Worm (Caenorhabditis elegans) whole organism, L2 larva: Measurements from ENCODE around the gene F55A11.11.

ENCODE experiments used
- C34F6.9 ChIP-seq: fragments of 150-350 bp; optimal IDR thresholded peaks from 2 replicates; lab custom pipeline; 2014; ENCODE audit warnings: missing biosample characterization, missing genetic modification characterization
- F13H6.1 ChIP-seq: sonication (generic microtip); optimal IDR thresholded peaks from 2 replicates; lab custom pipeline; 2016; ENCODE audit warnings: missing genetic modification characterization, missing compliant biosample characterization
- R02D3.7 ChIP-seq: fragments of 150-350 bp; optimal IDR thresholded peaks from 2 replicates; lab custom pipeline; 2014; ENCODE audit warnings: missing biosample characterization, missing genetic modification characterization
- Y55F3AM.14 ChIP-seq: fragments of 200-800 bp; sonication (Bioruptor generic); optimal IDR thresholded peaks from 2 replicates; lab custom pipeline; 2018; ENCODE audit warnings: mild to moderate bottlenecking, missing genetic modification characterization, missing compliant biosample characterization
- ZK546.5 ChIP-seq: sonication (generic microtip); optimal IDR thresholded peaks from 2 replicates; lab custom pipeline; 2017; ENCODE audit warnings: missing biosample characterization, missing genetic modification characterization
- alr-1 ChIP-seq: fragments of 150-350 bp; optimal IDR thresholded peaks from 2 replicates; lab custom pipeline; 2014; ENCODE audit warnings: missing biosample characterization, missing genetic modification characterization
- ama-1 ChIP-seq: fragments of 150-350 bp; optimal IDR thresholded peaks from 2 replicates; lab custom pipeline; 2018; ENCODE audit warnings: inconsistent platforms
- blmp-1 ChIP-seq: sonication (generic microtip); optimal IDR thresholded peaks from 2 replicates; lab custom pipeline; 2017; ENCODE audit warnings: missing genetic modification characterization, mild to moderate bottlenecking, missing compliant biosample characterization, antibody characterized with exemption, moderate library complexity; ENCODE audit not compliant: insufficient read depth
- ceh-16 ChIP-seq: fragments of 150-350 bp; optimal IDR thresholded peaks from 2 replicates; lab custom pipeline; 2014; ENCODE audit warnings: missing biosample characterization, missing genetic modification characterization
- ceh-82 ChIP-seq: fragments of 150-350 bp; optimal IDR thresholded peaks from 2 replicates; lab custom pipeline; 2014; ENCODE audit warnings: missing biosample characterization, missing genetic modification characterization
- crh-2 ChIP-seq: sonication (generic microtip); optimal IDR thresholded peaks from 2 replicates; lab custom pipeline; 2017; ENCODE audit warnings: missing biosample characterization, missing genetic modification characterization
- dmd-4 ChIP-seq: sonication (generic microtip); optimal IDR thresholded peaks from 2 replicates; lab custom pipeline; 2017; ENCODE audit warnings: missing biosample characterization, missing genetic modification characterization
- egl-27 ChIP-seq: sonication (generic microtip); optimal IDR thresholded peaks from 3 replicates; lab custom pipeline; 2017; ENCODE audit warnings: missing biosample characterization, missing genetic modification reagents, missing genetic modification characterization
- elt-1 ChIP-seq: fragments of 150-350 bp; optimal IDR thresholded peaks from 2 replicates; lab custom pipeline; 2014; ENCODE audit warnings: missing biosample characterization, missing genetic modification characterization
- elt-3 ChIP-seq: sonication (generic microtip); optimal IDR thresholded peaks from 2 replicates; lab custom pipeline; 2017; ENCODE audit warnings: missing biosample characterization, missing genetic modification characterization
- fos-1 ChIP-seq: fragments of 150-350 bp; optimal IDR thresholded peaks from 2 replicates; lab custom pipeline; 2014; ENCODE audit warnings: missing biosample characterization, missing genetic modification characterization
- gmeb-1 ChIP-seq: fragments of 150-350 bp; optimal IDR thresholded peaks from 2 replicates; lab custom pipeline; 2014; ENCODE audit warnings: missing biosample characterization, missing genetic modification characterization
- lin-11 ChIP-seq: fragments of 150-350 bp; sonication (generic microtip); optimal IDR thresholded peaks from 2 replicates; lab custom pipeline; 2014; ENCODE audit warnings: missing biosample characterization, missing genetic modification characterization, inconsistent platforms, mixed read lengths
- lin-13 ChIP-seq: fragments of 150-350 bp; optimal IDR thresholded peaks from 2 replicates; lab custom pipeline; 2014; ENCODE audit warnings: missing biosample characterization, missing genetic modification reagents, missing genetic modification characterization
- lin-39 ChIP-seq: fragments of 150-350 bp; optimal IDR thresholded peaks from 2 replicates; lab custom pipeline; 2014; ENCODE audit warnings: missing biosample characterization, missing genetic modification reagents, missing genetic modification characterization
- lsy-2 ChIP-seq, 2 experiments: fragments of 150-350 bp in 1 of 2; sonication (generic microtip) in 1 of 2; optimal IDR thresholded peaks; 2 replicates each; lab custom pipeline; 2014 to 2017; ENCODE audit warnings: missing biosample characterization in 2 of 2, missing genetic modification characterization in 2 of 2
- mbf-1 ChIP-seq: sonication (generic microtip); optimal IDR thresholded peaks from 2 replicates; lab custom pipeline; 2017; ENCODE audit warnings: missing biosample characterization, missing genetic modification characterization
- mdl-1 ChIP-seq, 2 experiments: fragments of 150-350 bp in 1 of 2; sonication (generic microtip) in 1 of 2; optimal IDR thresholded peaks; 2 replicates each; lab custom pipeline; 2017; ENCODE audit warnings: missing biosample characterization in 2 of 2, missing genetic modification characterization in 2 of 2
- nhr-10 ChIP-seq: sonication (generic microtip); optimal IDR thresholded peaks from 2 replicates; lab custom pipeline; 2017; ENCODE audit warnings: missing biosample characterization, missing genetic modification characterization
- nhr-11 ChIP-seq: fragments of 150-350 bp; optimal IDR thresholded peaks from 2 replicates; lab custom pipeline; 2014; ENCODE audit warnings: missing biosample characterization, missing genetic modification characterization
- nhr-12 ChIP-seq: fragments of 150-350 bp; optimal IDR thresholded peaks from 2 replicates; lab custom pipeline; 2014; ENCODE audit warnings: missing biosample characterization, missing genetic modification characterization
- nhr-129 ChIP-seq: fragments of 150-350 bp; optimal IDR thresholded peaks from 2 replicates; lab custom pipeline; 2014; ENCODE audit warnings: missing biosample characterization, missing genetic modification characterization
- nhr-21 ChIP-seq: fragments of 150-350 bp; optimal IDR thresholded peaks from 2 replicates; lab custom pipeline; 2014; ENCODE audit warnings: missing biosample characterization, missing genetic modification characterization
- nhr-23 ChIP-seq: fragments of 150-350 bp; optimal IDR thresholded peaks from 2 replicates; lab custom pipeline; 2014; ENCODE audit warnings: missing biosample characterization, missing genetic modification reagents, missing genetic modification characterization
- nhr-237 ChIP-seq: fragments of 150-350 bp; optimal IDR thresholded peaks from 2 replicates; lab custom pipeline; 2014; ENCODE audit warnings: missing biosample characterization, missing genetic modification characterization
- nhr-25 ChIP-seq: fragments of 150-350 bp; sonication (generic microtip); optimal IDR thresholded peaks from 3 replicates; lab custom pipeline; 2014; ENCODE audit warnings: missing biosample characterization, missing genetic modification characterization
- nhr-6 ChIP-seq: fragments of 150-350 bp; optimal IDR thresholded peaks from 2 replicates; lab custom pipeline; 2014; ENCODE audit warnings: missing biosample characterization, missing genetic modification characterization
- nhr-77 ChIP-seq: fragments of 150-350 bp; optimal IDR thresholded peaks from 2 replicates; lab custom pipeline; 2014; ENCODE audit warnings: missing biosample characterization, missing genetic modification characterization
- peb-1 ChIP-seq: fragments of 150-350 bp; optimal IDR thresholded peaks from 2 replicates; lab custom pipeline; 2014; ENCODE audit warnings: missing biosample characterization, missing genetic modification characterization
- sem-4 ChIP-seq: fragments of 150-350 bp; optimal IDR thresholded peaks from 2 replicates; lab custom pipeline; 2014; ENCODE audit warnings: missing biosample characterization, missing genetic modification reagents, missing genetic modification characterization
- skn-1 ChIP-seq: sonication (generic microtip); optimal IDR thresholded peaks from 2 replicates; lab custom pipeline; 2017; ENCODE audit warnings: missing biosample characterization, missing genetic modification characterization
- sma-3 ChIP-seq: sonication (generic microtip); optimal IDR thresholded peaks from 2 replicates; lab custom pipeline; 2016; ENCODE audit warnings: missing genetic modification reagents, missing genetic modification characterization, missing compliant biosample characterization
- sma-9 ChIP-seq, 2 experiments: fragments of 150-350 bp in 1 of 2; sonication (generic microtip) in 1 of 2; optimal IDR thresholded peaks; 2 replicates each; lab custom pipeline; 2014 to 2016; ENCODE audit warnings: missing genetic modification characterization in 2 of 2, mild to moderate bottlenecking in 1 of 2, missing biosample characterization in 1 of 2, missing compliant biosample characterization in 1 of 2, missing genetic modification reagents in 1 of 2, moderate library complexity in 1 of 2
- snpc-4 ChIP-seq: fragments of 150-350 bp; optimal IDR thresholded peaks from 2 replicates; lab custom pipeline; 2014; ENCODE audit warnings: missing biosample characterization, missing genetic modification characterization
- unc-39 ChIP-seq: fragments of 150-350 bp; optimal IDR thresholded peaks from 2 replicates; lab custom pipeline; 2014; ENCODE audit warnings: missing biosample characterization, missing genetic modification characterization
- unc-55 ChIP-seq: fragments of 150-350 bp; sonication (generic microtip); optimal IDR thresholded peaks from 3 replicates; lab custom pipeline; 2014; ENCODE audit warnings: missing biosample characterization, missing genetic modification reagents, missing genetic modification characterization
- unc-62 ChIP-seq: fragments of 150-350 bp; optimal IDR thresholded peaks from 2 replicates; lab custom pipeline; 2014; ENCODE audit warnings: missing biosample characterization, missing genetic modification reagents, missing genetic modification characterization
- zag-1 ChIP-seq: fragments of 150-350 bp; optimal IDR thresholded peaks from 2 replicates; lab custom pipeline; 2014; ENCODE audit warnings: missing biosample characterization, missing genetic modification characterization
- ztf-1 ChIP-seq: fragments of 200-800 bp; sonication (Bioruptor generic); conservative IDR thresholded peaks from 2 replicates; pipeline ENCODE4 v1.3.6; 2022; ENCODE audit warnings: missing genetic modification characterization, missing compliant biosample characterization
- ztf-11 ChIP-seq: sonication (generic microtip); optimal IDR thresholded peaks from 2 replicates; lab custom pipeline; 2017; ENCODE audit warnings: missing biosample characterization, missing genetic modification characterization
- ztf-4 ChIP-seq: fragments of 150-350 bp; optimal IDR thresholded peaks from 2 replicates; lab custom pipeline; 2014; ENCODE audit warnings: missing biosample characterization, missing genetic modification characterization

The F55A11.11 gene

DNA sequence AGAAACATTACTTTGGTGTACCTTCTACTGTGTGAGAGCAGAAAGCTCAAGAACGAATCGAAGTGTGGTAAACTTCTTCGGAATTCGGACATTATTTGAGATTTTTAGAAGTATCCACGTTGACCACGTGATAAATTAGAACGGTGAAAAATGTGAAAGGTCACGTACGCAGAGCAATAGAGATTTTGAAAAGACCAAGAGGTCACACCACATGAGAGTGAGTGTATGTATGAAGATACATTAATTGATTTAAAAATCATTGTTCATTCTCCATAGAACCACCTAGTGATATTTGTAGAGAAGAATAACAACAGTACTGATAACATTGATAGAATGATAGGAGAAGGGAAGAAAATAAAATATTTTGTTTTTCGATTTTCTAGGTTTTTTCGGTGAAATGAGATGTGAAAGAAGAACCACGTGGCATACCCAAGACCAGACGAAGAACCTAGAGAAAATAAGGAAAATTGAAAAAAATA lies 39.6 kb downstream of the F55A11.11 start, which contains the start of gene pyc-1 (continued):
- TF ChIP-seq sem-4 (tag; lab: Kevin White, UChicago) (no peak), nhr-77 (tag; lab: Kevin White, UChicago) (no peak), F13H6.1 (tag; lab: Kevin White, UChicago) (peak; percentile 33), skn-1 (peak; percentile 12), ZK546.5 (no peak), ama-1 (no peak), alr-1 (no peak), zag-1 (tag; lab: Kevin White, UChicago) (no peak), fos-1 (tag; lab: Kevin White, UChicago) (peak; percentile 32), nhr-10 (tag; lab: Kevin White, UChicago) (no peak), nhr-12 (tag; lab: Kevin White, UChicago) (no peak), nhr-237 (tag; lab: Kevin White, UChicago) (no peak), nhr-6 (tag; lab: Kevin White, UChicago) (peak; percentile 45), C34F6.9 (tag; lab: Kevin White, UChicago) (peak; percentile 54), mdl-1 (tag; optimal IDR thresholded peaks at IDR 0.05; lab: Kevin White, UChicago) (peak in 1 of 2 experiments; percentile 36), elt-3 (no peak), nhr-11 (tag; lab: Kevin White, UChicago) (no peak)
- TF ChIP-seq, all 48 proteins: peak for 16

- peak; percentile 6 for TF ChIP-seq ama-1
- peak; percentile 54 for TF ChIP-seq fos-1 (tag; lab: Kevin White, UChicago)
These were observed 40.3 kb downstream of the F55A11.11 start for ce11 chrV:11823125-11823833.

DNA sequence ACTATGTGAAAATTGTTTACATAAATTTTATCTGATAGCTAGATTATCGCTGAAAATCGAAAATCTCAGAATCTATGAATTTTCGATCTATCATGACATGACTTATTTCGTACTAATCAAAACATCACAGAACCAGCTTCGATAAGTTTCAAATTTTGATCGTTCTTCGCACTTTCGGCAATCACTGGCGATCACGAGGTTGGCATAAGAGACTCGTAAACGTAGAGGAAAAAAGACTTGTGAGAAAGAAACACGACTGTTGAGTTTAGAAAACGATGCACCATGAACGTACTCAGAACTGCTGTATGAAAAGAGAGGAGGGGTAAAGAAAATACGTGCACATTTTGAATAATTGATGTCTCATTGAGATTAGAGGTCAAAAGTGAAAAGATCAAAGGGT lies 41.0 kb downstream of the F55A11.11 start:
- TF ChIP-seq nhr-21 (tag; lab: Kevin White, UChicago) (peak; percentile 90), lin-39 (tag; lab: Kevin White, UChicago) (peak; percentile 34), nhr-23 (no peak), Y55F3AM.14 (GFP tag; lab: Kevin White, UChicago) (no peak), dmd-4 (tag; lab: Kevin White, UChicago) (no peak), lin-11 (tag; lab: Kevin White, UChicago) (no peak), R02D3.7 (tag; lab: Kevin White, UChicago) (no peak), blmp-1 (tag; lab: Kevin White, UChicago) (peak; percentile 83), F13H6.1 (tag; lab: Kevin White, UChicago) (peak; percentile 93), peb-1 (tag; lab: Kevin White, UChicago) (no peak), mbf-1 (tag; lab: Kevin White, UChicago) (no peak), sem-4 (tag; lab: Kevin White, UChicago) (peak; percentile 55), unc-55 (GFP tag; lab: Kevin White, UChicago) (no peak), sma-3 (peak; percentile 84), zag-1 (tag; lab: Kevin White, UChicago) (no peak), gmeb-1 (tag; lab: Kevin White, UChicago) (peak; percentile 81), nhr-11 (tag; lab: Kevin White, UChicago) (no peak), egl-27 (tag; lab: Kevin White, UChicago) (peak; percentile 27), nhr-129 (tag; lab: Kevin White, UChicago) (peak; percentile 98), nhr-10 (tag; lab: Kevin White, UChicago) (peak; percentile 30), nhr-6 (tag; lab: Kevin White, UChicago) (peak; percentile 86), unc-62 (peak; percentile 39), alr-1 (no peak), elt-1 (tag; lab: Kevin White, UChicago) (no peak), mdl-1 (tag; optimal IDR thresholded peaks at IDR 0.05; lab: Kevin White, UChicago) (peak; percentile 31 to 41), ztf-1 (GFP tag; lab: Robert Waterston, UW) (no peak), ceh-16 (tag; lab: Kevin White, UChicago) (no peak), lsy-2 (tag; optimal IDR thresholded peaks at IDR 0.05; lab: Kevin White, UChicago) (peak in 1 of 2 experiments; percentile 79), crh-2 (tag; lab: Kevin White, UChicago) (peak; percentile 96), ztf-4 (tag; lab: Kevin White, UChicago) (peak; percentile 78), elt-3 (no peak), snpc-4 (tag; lab: Kevin White, UChicago) (no peak), nhr-237 (tag; lab: Kevin White, UChicago) (no peak), nhr-77 (tag; lab: Kevin White, UChicago) (no peak), ztf-11 (tag; lab: Kevin White, UChicago) (no peak), fos-1 (tag; lab: Kevin White, UChicago) (peak; percentile 84), sma-9 (GFP tag; optimal IDR thresholded peaks at IDR 0.05; lab: Kevin White, UChicago) (peak; percentile 96), sma-9 (tag; optimal IDR thresholded peaks at IDR 0.05; lab: Kevin White, UChicago) (no peak), nhr-25 (tag; lab: Kevin White, UChicago) (peak; percentile 91), lin-13 (GFP tag; lab: Kevin White, UChicago) (peak; percentile 61), ama-1 (peak; percentile 45), ZK546.5 (no peak), unc-39 (tag; lab: Kevin White, UChicago) (no peak), ceh-82 (tag; lab: Kevin White, UChicago) (no peak)
